Fruit fly (Drosophila melanogaster) whole organism, embryonic: ENCODE results near the gene MFS18.

Experiments
- Ada2b ChIP-seq: fragments of 200-800 bp; sonication (Bioruptor generic); IDR thresholded peaks from 2 replicates; pipeline ENCODE4 v1.3.6; 2022; ENCODE audit warnings: missing biosample characterization, missing genetic modification characterization
- Antp ChIP-seq: fragments of 200-800 bp; sonication (Bioruptor generic); optimal IDR thresholded peaks from 3 replicates; lab custom pipeline; 2016; ENCODE audit warnings: missing biosample characterization, missing genetic modification characterization
- Atf6 ChIP-seq: fragments of 200-800 bp; sonication (Bioruptor generic); IDR thresholded peaks from 2 replicates; pipeline ENCODE4 v1.3.6; 2022; ENCODE audit warnings: missing biosample characterization, missing genetic modification characterization
- BEAF-32 ChIP-seq: fragments of 200-800 bp; sonication (Bioruptor generic); optimal IDR thresholded peaks from 3 replicates; lab custom pipeline; 2017; ENCODE audit warnings: missing biosample characterization, missing genetic modification characterization, mild to moderate bottlenecking, moderate library complexity, missing genetic modification reagents
- Bgb ChIP-seq: fragments of 200-800 bp; sonication (Bioruptor generic); IDR thresholded peaks from 2 replicates; pipeline ENCODE4 v1.3.6; 2022; ENCODE audit warnings: missing biosample characterization, missing genetic modification characterization; ENCODE audit not compliant: partially characterized antibody
- CG11456 ChIP-seq: fragments of 200-800 bp; sonication (Bioruptor generic); IDR thresholded peaks from 3 replicates; pipeline ENCODE4 v1.3.6; 2022; ENCODE audit warnings: missing biosample characterization, missing genetic modification characterization
- CG11504 ChIP-seq: fragments of 200-800 bp; sonication (Bioruptor generic); optimal IDR thresholded peaks from 3 replicates; lab custom pipeline; 2019; ENCODE audit warnings: missing biosample characterization, mild to moderate bottlenecking, missing genetic modification characterization, moderate library complexity
- CG11695 ChIP-seq: fragments of 200-800 bp; sonication (Bioruptor generic); IDR thresholded peaks from 3 replicates; pipeline ENCODE4 v1.3.6; 2022; ENCODE audit warnings: missing biosample characterization, missing genetic modification characterization
- CG12769 ChIP-seq: fragments of 200-800 bp; sonication (Bioruptor generic); optimal IDR thresholded peaks from 2 replicates; lab custom pipeline; 2019; ENCODE audit warnings: missing biosample characterization, mild to moderate bottlenecking, missing genetic modification characterization, moderate library complexity
- CG13624 ChIP-seq: fragments of 200-800 bp; sonication (Bioruptor generic); optimal IDR thresholded peaks from 2 replicates; lab custom pipeline; 2016; ENCODE audit warnings: missing biosample characterization, missing genetic modification characterization
- CG14860 ChIP-seq: fragments of 200-800 bp; sonication (Bioruptor generic); IDR thresholded peaks from 3 replicates; pipeline ENCODE4 v1.3.6; 2022; ENCODE audit warnings: missing biosample characterization, missing genetic modification characterization; ENCODE audit not compliant: partially characterized antibody
- CG15514 ChIP-seq: fragments of 200-800 bp; sonication (Bioruptor generic); optimal IDR thresholded peaks from 3 replicates; lab custom pipeline; 2017; ENCODE audit warnings: missing biosample characterization, missing genetic modification characterization, mild to moderate bottlenecking, moderate library complexity, missing genetic modification reagents
- CG16815 ChIP-seq: fragments of 200-800 bp; sonication (Bioruptor generic); optimal IDR thresholded peaks from 3 replicates; lab custom pipeline; 2017; ENCODE audit warnings: missing biosample characterization, mild to moderate bottlenecking, missing genetic modification characterization
- CG17829 ChIP-seq: fragments of 200-800 bp; optimal IDR thresholded peaks from 2 replicates; lab custom pipeline; 2019; ENCODE audit warnings: missing biosample characterization, mild to moderate bottlenecking, missing genetic modification characterization, moderate library complexity
- CG1832 ChIP-seq: fragments of 200-800 bp; sonication (Bioruptor generic); optimal IDR thresholded peaks from 2 replicates; lab custom pipeline; 2017; ENCODE audit warnings: missing biosample characterization, mild to moderate bottlenecking, missing genetic modification characterization, inconsistent platforms
- CG2202 ChIP-seq: fragments of 200-800 bp; sonication (Bioruptor generic); optimal IDR thresholded peaks from 2 replicates; lab custom pipeline; 2018; ENCODE audit warnings: missing biosample characterization, mild to moderate bottlenecking, missing genetic modification characterization
- CG3065 ChIP-seq: fragments of 200-800 bp; sonication (Bioruptor generic); optimal IDR thresholded peaks from 2 replicates; lab custom pipeline; 2016; ENCODE audit warnings: missing biosample characterization, missing genetic modification characterization
- CG31224 ChIP-seq: fragments of 200-800 bp; sonication (Bioruptor generic); IDR thresholded peaks from 2 replicates; pipeline ENCODE4 v1.3.6; 2022; ENCODE audit warnings: missing biosample characterization, missing genetic modification characterization
- CG31365 ChIP-seq: fragments of 200-800 bp; sonication (Bioruptor generic); optimal IDR thresholded peaks from 2 replicates; lab custom pipeline; 2018; ENCODE audit warnings: missing biosample characterization, mild to moderate bottlenecking, missing genetic modification characterization
- CG34224 ChIP-seq: fragments of 200-800 bp; sonication (Bioruptor generic); IDR thresholded peaks from 3 replicates; pipeline ENCODE4 v1.3.6; 2022; ENCODE audit warnings: missing biosample characterization, missing genetic modification characterization; ENCODE audit not compliant: partially characterized antibody
- CG5180 ChIP-seq: fragments of 200-800 bp; sonication (Bioruptor generic); optimal IDR thresholded peaks from 3 replicates; lab custom pipeline; 2017; ENCODE audit warnings: missing biosample characterization, missing genetic modification characterization, mild to moderate bottlenecking, moderate library complexity, missing genetic modification reagents
- CG6791 ChIP-seq: fragments of 200-800 bp; sonication (Bioruptor generic); IDR thresholded peaks from 3 replicates; pipeline ENCODE4 v1.3.6; 2022; ENCODE audit warnings: missing biosample characterization, missing genetic modification characterization; ENCODE audit not compliant: partially characterized antibody
- CG9817 ChIP-seq: fragments of 200-800 bp; sonication (Bioruptor generic); optimal IDR thresholded peaks from 2 replicates; lab custom pipeline; 2018; ENCODE audit warnings: missing biosample characterization, mild to moderate bottlenecking, missing genetic modification characterization, moderate library complexity
- CTCF ChIP-seq: fragments of 200-800 bp; sonication (Bioruptor generic); optimal IDR thresholded peaks from 2 replicates; lab custom pipeline; 2017; ENCODE audit warnings: missing biosample characterization, mild to moderate bottlenecking, missing genetic modification characterization, moderate library complexity
- CkIIα-i1 ChIP-seq: fragments of 200-800 bp; sonication (Bioruptor generic); IDR thresholded peaks from 2 replicates; pipeline ENCODE4 v1.3.6; 2022; ENCODE audit warnings: missing biosample characterization, missing genetic modification characterization
- D19A ChIP-seq: fragments of 200-800 bp; optimal IDR thresholded peaks from 3 replicates; lab custom pipeline; 2019; ENCODE audit warnings: missing biosample characterization, mild to moderate bottlenecking, missing genetic modification characterization, moderate library complexity
- Doc3 ChIP-seq: fragments of 200-800 bp; sonication (Bioruptor generic); IDR thresholded peaks from 3 replicates; pipeline ENCODE4 v1.3.6; 2022; ENCODE audit warnings: missing biosample characterization, missing genetic modification characterization; ENCODE audit not compliant: partially characterized antibody
- Dp ChIP-seq: fragments of 200-800 bp; sonication (Bioruptor generic); optimal IDR thresholded peaks from 2 replicates; lab custom pipeline; 2018; ENCODE audit warnings: missing biosample characterization, mild to moderate bottlenecking, missing genetic modification characterization, moderate library complexity
- Drgx ChIP-seq: fragments of 200-800 bp; sonication (Bioruptor generic); IDR thresholded peaks from 2 replicates; pipeline ENCODE4 v1.3.6; 2022; ENCODE audit warnings: missing biosample characterization, missing genetic modification characterization
- E2f2 ChIP-seq: fragments of 200-800 bp; sonication (Bioruptor generic); IDR thresholded peaks from 2 replicates; pipeline ENCODE4 v1.3.6; 2022; ENCODE audit warnings: missing biosample characterization, missing genetic modification characterization
- Fer2 ChIP-seq: fragments of 200-800 bp; sonication (Bioruptor generic); optimal IDR thresholded peaks from 2 replicates; lab custom pipeline; 2018; ENCODE audit warnings: missing biosample characterization, mild to moderate bottlenecking, missing genetic modification characterization, moderate library complexity
- Fer3 ChIP-seq: fragments of 200-800 bp; sonication (Bioruptor generic); optimal IDR thresholded peaks from 2 replicates; lab custom pipeline; 2018; ENCODE audit warnings: missing biosample characterization, mild to moderate bottlenecking, missing genetic modification characterization, moderate library complexity
- Mad ChIP-seq: fragments of 200-800 bp; sonication (Bioruptor generic); optimal IDR thresholded peaks from 2 replicates; lab custom pipeline; 2016; ENCODE audit warnings: missing biosample characterization, missing genetic modification characterization
- Nf-YB ChIP-seq: fragments of 200-800 bp; sonication (Bioruptor generic); optimal IDR thresholded peaks from 3 replicates; lab custom pipeline; 2019; ENCODE audit warnings: missing biosample characterization, mild to moderate bottlenecking, missing genetic modification characterization, moderate library complexity
- Opbp ChIP-seq: fragments of 200-800 bp; sonication (Bioruptor generic); IDR thresholded peaks from 3 replicates; pipeline ENCODE4 v1.3.6; 2022; ENCODE audit warnings: missing biosample characterization, missing genetic modification characterization; ENCODE audit not compliant: partially characterized antibody
- Poxn ChIP-seq: fragments of 200-800 bp; sonication (Bioruptor generic); IDR thresholded peaks from 2 replicates; pipeline ENCODE4 v1.3.6; 2022; ENCODE audit warnings: missing biosample characterization, missing genetic modification characterization
- Usf ChIP-seq: fragments of 200-800 bp; sonication (Bioruptor generic); optimal IDR thresholded peaks from 2 replicates; lab custom pipeline; 2017; ENCODE audit warnings: missing genotype, missing biosample characterization, missing genetic modification characterization
- ab ChIP-seq: fragments of 200-800 bp; sonication (Bioruptor generic); optimal IDR thresholded peaks from 2 replicates; lab custom pipeline; 2016; ENCODE audit warnings: missing biosample characterization, missing genetic modification characterization
- ase ChIP-seq: fragments of 200-800 bp; sonication (Bioruptor generic); IDR thresholded peaks from 3 replicates; pipeline ENCODE4 v1.3.6; 2022; ENCODE audit warnings: missing biosample characterization, missing genetic modification characterization
- br ChIP-seq: fragments of >200 bp; optimal IDR thresholded peaks from 2 replicates; lab custom pipeline; 2017
- dati ChIP-seq: fragments of 200-800 bp; sonication (Bioruptor generic); IDR thresholded peaks from 2 replicates; pipeline ENCODE4 v1.3.6; 2022; ENCODE audit warnings: missing biosample characterization, missing genetic modification characterization
- dm ChIP-seq: fragments of 200-800 bp; sonication (Bioruptor generic); optimal IDR thresholded peaks from 3 replicates; lab custom pipeline; 2016; ENCODE audit warnings: missing biosample characterization, missing genetic modification characterization
- fd102C ChIP-seq: fragments of 200-800 bp; sonication (Bioruptor generic); optimal IDR thresholded peaks from 2 replicates; lab custom pipeline; 2018; ENCODE audit warnings: missing biosample characterization, mild to moderate bottlenecking, missing genetic modification characterization, moderate library complexity
- ftz-f1 ChIP-seq: fragments of 200-800 bp; sonication (Bioruptor generic); optimal IDR thresholded peaks from 2 replicates; lab custom pipeline; 2016; ENCODE audit warnings: missing biosample characterization, missing genetic modification characterization
- gce ChIP-seq: fragments of 200-800 bp; sonication (Bioruptor generic); IDR thresholded peaks from 3 replicates; pipeline ENCODE4 v1.3.6; 2022; ENCODE audit warnings: missing biosample characterization, missing genetic modification characterization
- ind ChIP-seq: fragments of 200-800 bp; sonication (Bioruptor generic); optimal IDR thresholded peaks from 3 replicates; lab custom pipeline; 2016; ENCODE audit warnings: missing biosample characterization, missing genetic modification characterization
- otp ChIP-seq: fragments of 200-800 bp; sonication (Bioruptor generic); IDR thresholded peaks from 3 replicates; pipeline ENCODE4, ENCODE4 v1.3.6; 2022; ENCODE audit warnings: missing biosample characterization, missing genetic modification characterization
- rib ChIP-seq: fragments of 200-800 bp; sonication (Bioruptor generic); IDR thresholded peaks from 2 replicates; pipeline ENCODE4 v1.3.6; 2022; ENCODE audit warnings: missing biosample characterization, missing genetic modification characterization
- sisA ChIP-seq: fragments of 200-800 bp; sonication (Bioruptor generic); IDR thresholded peaks from 2 replicates; pipeline ENCODE4 v1.3.6; 2022; ENCODE audit warnings: missing biosample characterization, missing genetic modification characterization
- unc-4 ChIP-seq: fragments of 200-800 bp; sonication (Bioruptor generic); IDR thresholded peaks from 2 replicates; pipeline ENCODE4 v1.3.6; 2022; ENCODE audit warnings: missing biosample characterization, missing genetic modification characterization; ENCODE audit not compliant: partially characterized antibody
- zen ChIP-seq: fragments of 200-800 bp; sonication (Bioruptor generic); optimal IDR thresholded peaks from 3 replicates; lab custom pipeline; 2018; ENCODE audit warnings: missing biosample characterization, mild to moderate bottlenecking, missing genetic modification characterization, moderate library complexity

The MFS18 gene

DNA sequence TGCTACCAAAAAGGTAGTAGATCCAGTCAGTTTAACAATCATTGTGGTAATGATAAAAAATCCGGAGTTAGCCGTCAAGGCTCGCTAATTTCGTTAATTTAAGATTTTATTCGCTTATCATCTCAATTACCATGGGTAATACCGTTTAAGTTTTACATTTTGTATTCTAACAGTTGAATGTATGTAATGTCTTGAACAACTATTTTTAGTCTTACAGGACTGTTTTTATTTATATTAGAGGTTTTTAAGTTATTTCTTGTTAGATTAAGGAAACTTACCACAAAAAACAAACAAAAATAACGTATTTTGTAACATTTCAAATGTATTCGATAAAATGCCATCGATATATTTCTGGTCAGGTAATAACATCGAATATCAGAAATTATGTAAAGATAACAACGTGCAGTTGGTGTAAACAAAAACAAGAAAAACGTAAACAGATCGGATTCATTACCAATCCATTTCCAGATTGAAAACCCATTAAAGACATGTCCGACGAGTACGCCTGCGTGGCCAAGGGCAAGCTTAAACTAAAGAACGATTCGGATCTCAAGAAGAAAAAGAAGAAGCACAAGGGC, 6.3 kb downstream of the MFS18 start, which contains the start of the genes Sfp24F and CG15432 (continued):
- TF ChIP-seq CG11695 (GFP tag; lab: Robert Waterston, UW) = no peak
- TF ChIP-seq rib (GFP tag; lab: Robert Waterston, UW) = no peak
- no peak for TF ChIP-seq dati
- TF ChIP-seq ind (GFP tag; lab: Kevin White, UChicago) = no peak
- TF ChIP-seq CG34224 (GFP tag; lab: Robert Waterston, UW) = peak; percentile 63; the same call in 2 of the 3 replicates
- no peak for TF ChIP-seq CG11504 (tag; lab: Kevin White, UChicago)
- no peak for TF ChIP-seq CG14860 (GFP tag; lab: Robert Waterston, UW)
- TF ChIP-seq Poxn (GFP tag; lab: Robert Waterston, UW) = no peak
- TF ChIP-seq CTCF = no peak
- no peak for TF ChIP-seq ftz-f1 (GFP tag; lab: Kevin White, UChicago)
- no peak for TF ChIP-seq Atf6
- 0 out of 3 replicates have a peak, but pooled peaks have one; percentile 34 for TF ChIP-seq Doc3 (GFP tag; lab: Robert Waterston, UW)
- no peak for TF ChIP-seq Antp (GFP tag; lab: Kevin White, UChicago)
- TF ChIP-seq CG16815 = no peak
- no peak for TF ChIP-seq otp (GFP tag; lab: Robert Waterston, UW)
- TF ChIP-seq CG31224 = no peak
- peak; percentile 55 for TF ChIP-seq unc-4
- TF ChIP-seq ab (GFP tag; lab: Kevin White, UChicago) = no peak
- TF ChIP-seq D19A = no peak
- no peak for TF ChIP-seq CG17829 (tag; lab: Kevin White, UChicago)
- TF ChIP-seq CG2202 (tag; lab: Kevin White, UChicago) = no peak
- TF ChIP-seq CG12769 = no peak
- TF ChIP-seq CG1832 (GFP tag; lab: Kevin White, UChicago) = no peak
- no peak for TF ChIP-seq CkIIα-i1 (GFP tag; lab: Robert Waterston, UW)
- no peak for TF ChIP-seq Ada2b (GFP tag; lab: Robert Waterston, UW)
- no peak for TF ChIP-seq Usf (GFP tag; lab: Kevin White, UChicago)
- no peak for TF ChIP-seq sisA
- TF ChIP-seq ase (GFP tag; lab: Robert Waterston, UW) = no peak
- no peak for TF ChIP-seq Drgx (GFP tag; lab: Robert Waterston, UW)
- TF ChIP-seq Mad (GFP tag; lab: Kevin White, UChicago) = no peak
- no peak for TF ChIP-seq dm (GFP tag; lab: Kevin White, UChicago)
- peak; percentile 39; the same call in 1 of the 3 replicates for TF ChIP-seq Opbp (GFP tag; lab: Robert Waterston, UW)
- peak; percentile 61; the same call in 1 of the 3 replicates for TF ChIP-seq CG6791
- no peak for TF ChIP-seq CG13624 (GFP tag; lab: Kevin White, UChicago)
- no peak for TF ChIP-seq Nf-YB (GFP tag; lab: Kevin White, UChicago)
- TF ChIP-seq gce (GFP tag; lab: Robert Waterston, UW) = no peak
- no peak for TF ChIP-seq zen (tag; lab: Kevin White, UChicago)
- no peak for TF ChIP-seq CG11456 (GFP tag; lab: Robert Waterston, UW)
- no peak for TF ChIP-seq Fer2 (tag; lab: Kevin White, UChicago)
- TF ChIP-seq E2f2 (GFP tag; lab: Robert Waterston, UW) = peak; percentile 76
- TF ChIP-seq CG31365 (tag; lab: Kevin White, UChicago) = no peak
- TF ChIP-seq CG15514 (GFP tag; lab: Kevin White, UChicago) = no peak
- no peak for TF ChIP-seq Fer3 (tag; lab: Kevin White, UChicago)
- peak; percentile 62 for TF ChIP-seq BEAF-32 (GFP tag; lab: Kevin White, UChicago)
- no peak for TF ChIP-seq CG9817
- no peak for TF ChIP-seq fd102C (GFP tag; lab: Kevin White, UChicago)
- no peak for TF ChIP-seq CG5180 (GFP tag; lab: Kevin White, UChicago)
- no peak for TF ChIP-seq CG3065 (GFP tag; lab: Kevin White, UChicago)
- peak; percentile 59 for TF ChIP-seq Bgb (GFP tag; lab: Robert Waterston, UW)
- TF ChIP-seq Dp (GFP tag; lab: Kevin White, UChicago) = peak; percentile 67
- no peak for TF ChIP-seq br
